Worm (Caenorhabditis elegans) whole organism, late embryonic: Measurements from ENCODE around the gene R10D12.13.

Experiments used
- C08G9.2 ChIP-seq: sonication (generic microtip); optimal IDR thresholded peaks from 2 replicates; lab custom pipeline; 2016; ENCODE audit warnings: mild to moderate bottlenecking, missing genetic modification characterization, moderate library complexity, missing compliant biosample characterization
- C38D4.7 ChIP-seq: fragments of 200-800 bp; sonication (Bioruptor generic); optimal IDR thresholded peaks from 2 replicates; lab custom pipeline; 2018; ENCODE audit warnings: mild to moderate bottlenecking, missing genetic modification characterization, moderate library complexity, missing compliant biosample characterization
- F13H6.1 ChIP-seq: sonication (generic microtip); optimal IDR thresholded peaks from 2 replicates; lab custom pipeline; 2016; ENCODE audit warnings: missing genetic modification characterization, missing compliant biosample characterization
- K09A11.1 ChIP-seq: sonication (generic microtip); optimal IDR thresholded peaks from 2 replicates; lab custom pipeline; 2017; ENCODE audit warnings: antibody characterized with exemption, mild to moderate bottlenecking, missing genetic modification characterization, missing compliant biosample characterization; ENCODE audit not compliant: insufficient read depth
- Y22D7AL.16 ChIP-seq: sonication (generic microtip); optimal IDR thresholded peaks from 2 replicates; lab custom pipeline; 2016; ENCODE audit warnings: missing genetic modification characterization, missing compliant biosample characterization
- ahr-1 ChIP-seq: sonication (generic microtip); optimal IDR thresholded peaks from 2 replicates; lab custom pipeline; 2016; ENCODE audit warnings: missing genetic modification characterization, missing compliant biosample characterization
- ama-1 ChIP-seq: fragments of 150-350 bp; optimal IDR thresholded peaks from 2 replicates; lab custom pipeline; 2014
- ceh-18 ChIP-seq: sonication (generic microtip); optimal IDR thresholded peaks from 2 replicates; lab custom pipeline; 2016; ENCODE audit warnings: missing genetic modification characterization, missing compliant biosample characterization
- ceh-2 ChIP-seq: sonication (generic microtip); optimal IDR thresholded peaks from 2 replicates; lab custom pipeline; 2016; ENCODE audit warnings: missing genotype, missing genetic modification characterization, missing compliant biosample characterization
- ceh-24 ChIP-seq: sonication (generic microtip); optimal IDR thresholded peaks from 2 replicates; lab custom pipeline; 2016; ENCODE audit warnings: mild to moderate bottlenecking, missing genetic modification characterization, missing compliant biosample characterization
- ceh-31 ChIP-seq: sonication (generic microtip); optimal IDR thresholded peaks from 2 replicates; lab custom pipeline; 2016; ENCODE audit warnings: missing genetic modification characterization, missing compliant biosample characterization
- ceh-48 ChIP-seq: sonication (generic microtip); optimal IDR thresholded peaks from 2 replicates; lab custom pipeline; 2016; ENCODE audit warnings: missing genetic modification characterization, inconsistent platforms, missing compliant biosample characterization
- ceh-6 ChIP-seq: fragments of 200-800 bp; sonication (Bioruptor generic); optimal IDR thresholded peaks from 2 replicates; lab custom pipeline; 2018; ENCODE audit warnings: mild to moderate bottlenecking, missing genetic modification characterization, missing compliant biosample characterization
- elt-2 ChIP-seq: sonication (generic microtip); optimal IDR thresholded peaks from 2 replicates; lab custom pipeline; 2016; ENCODE audit warnings: missing genetic modification reagents, missing genetic modification characterization, missing compliant biosample characterization
- elt-4 ChIP-seq: sonication (generic microtip); optimal IDR thresholded peaks from 2 replicates; lab custom pipeline; 2016; ENCODE audit warnings: missing genetic modification characterization, missing compliant biosample characterization
- ets-4 ChIP-seq: sonication (generic microtip); optimal IDR thresholded peaks from 2 replicates; lab custom pipeline; 2016; ENCODE audit warnings: missing genetic modification characterization, missing compliant biosample characterization
- fkh-10 ChIP-seq: fragments of 150-350 bp; optimal IDR thresholded peaks from 2 replicates; lab custom pipeline; 2014; ENCODE audit warnings: missing biosample characterization, missing genetic modification reagents, missing genetic modification characterization
- hlh-13 ChIP-seq: fragments of 200-800 bp; sonication (Bioruptor generic); optimal IDR thresholded peaks from 2 replicates; lab custom pipeline; 2018; ENCODE audit warnings: mild to moderate bottlenecking, missing genetic modification characterization, missing compliant biosample characterization
- hlh-15 ChIP-seq: sonication (generic microtip); optimal IDR thresholded peaks from 2 replicates; lab custom pipeline; 2016; ENCODE audit warnings: missing genetic modification characterization, missing compliant biosample characterization
- hlh-30 ChIP-seq: sonication (generic microtip); optimal IDR thresholded peaks from 2 replicates; lab custom pipeline; 2017; ENCODE audit warnings: antibody characterized with exemption, missing genetic modification characterization, missing compliant biosample characterization; ENCODE audit not compliant: insufficient read depth
- hlh-6 ChIP-seq: sonication (generic microtip); optimal IDR thresholded peaks from 2 replicates; lab custom pipeline; 2016; ENCODE audit warnings: missing genotype, missing genetic modification characterization, missing compliant biosample characterization
- lim-6 ChIP-seq: sonication (generic microtip); optimal IDR thresholded peaks from 2 replicates; lab custom pipeline; 2016; ENCODE audit warnings: missing genetic modification characterization, missing compliant biosample characterization
- mec-3 ChIP-seq: sonication (generic microtip); optimal IDR thresholded peaks from 2 replicates; lab custom pipeline; 2016; ENCODE audit warnings: borderline replicate concordance, missing genetic modification characterization, missing compliant biosample characterization
- nfya-1 ChIP-seq: sonication (generic microtip); optimal IDR thresholded peaks from 2 replicates; lab custom pipeline; 2017; ENCODE audit warnings: missing genetic modification characterization, mild to moderate bottlenecking, missing compliant biosample characterization, antibody characterized with exemption, moderate library complexity
- npax-4 ChIP-seq: sonication (generic microtip); optimal IDR thresholded peaks from 2 replicates; lab custom pipeline; 2016; ENCODE audit warnings: missing genetic modification characterization, missing compliant biosample characterization
- odd-2 ChIP-seq: sonication (generic microtip); optimal IDR thresholded peaks from 2 replicates; lab custom pipeline; 2017; ENCODE audit warnings: antibody characterized with exemption, mild to moderate bottlenecking, missing genetic modification characterization, missing compliant biosample characterization
- pat-9 ChIP-seq: fragments of 200-800 bp; sonication (Bioruptor generic); optimal IDR thresholded peaks from 2 replicates; lab custom pipeline; 2018; ENCODE audit warnings: mild to moderate bottlenecking, missing genetic modification characterization, moderate library complexity, missing compliant biosample characterization
- pax-1 ChIP-seq: fragments of 150-350 bp; optimal IDR thresholded peaks from 2 replicates; lab custom pipeline; 2014; ENCODE audit warnings: missing biosample characterization, missing genetic modification characterization
- pha-4 ChIP-seq: fragments of 150-350 bp; optimal IDR thresholded peaks from 2 replicates; lab custom pipeline; 2018; ENCODE audit warnings: missing biosample characterization, missing genetic modification reagents, missing genetic modification characterization
- pros-1 ChIP-seq: fragments of 150-350 bp; optimal IDR thresholded peaks from 2 replicates; lab custom pipeline; 2014; ENCODE audit warnings: missing biosample characterization, missing genetic modification reagents, missing genetic modification characterization
- ref-2 ChIP-seq: sonication (generic microtip); optimal IDR thresholded peaks from 2 replicates; lab custom pipeline; 2016; ENCODE audit warnings: missing genetic modification characterization, missing compliant biosample characterization
- rnt-1 ChIP-seq: sonication (generic microtip); optimal IDR thresholded peaks from 2 replicates; lab custom pipeline; 2016; ENCODE audit warnings: missing genetic modification characterization, missing compliant biosample characterization
- sox-4 ChIP-seq: sonication (generic microtip); optimal IDR thresholded peaks from 2 replicates; lab custom pipeline; 2017; ENCODE audit warnings: mild to moderate bottlenecking, missing genetic modification characterization, inconsistent platforms, missing compliant biosample characterization
- syd-9 ChIP-seq: sonication (generic microtip); optimal IDR thresholded peaks from 2 replicates; lab custom pipeline; 2016; ENCODE audit warnings: mild to moderate bottlenecking, missing genetic modification characterization, moderate library complexity, missing compliant biosample characterization
- tbx-2 ChIP-seq: sonication (generic microtip); optimal IDR thresholded peaks from 2 replicates; lab custom pipeline; 2016; ENCODE audit warnings: missing genetic modification characterization, missing compliant biosample characterization
- unc-3 ChIP-seq, 2 experiments: fragments of 200-800 bp in 1 of 2; sonication (Bioruptor generic) in 1 of 2; sonication (generic microtip) in 1 of 2; conservative IDR thresholded peaks in 1 of 2; optimal IDR thresholded peaks in 1 of 2; 2 replicates each; pipeline versions ENCODE4 v1.3.6 to Lab custom; 2016 to 2022; ENCODE audit warnings: missing compliant biosample characterization in 2 of 2, missing genetic modification characterization in 2 of 2, missing genetic modification reagents in 1 of 2
- unc-55 ChIP-seq: sonication (generic microtip); optimal IDR thresholded peaks from 2 replicates; lab custom pipeline; 2017; ENCODE audit warnings: missing biosample characterization, missing genetic modification reagents, missing genetic modification characterization
- unc-86 ChIP-seq: sonication (generic microtip); optimal IDR thresholded peaks from 2 replicates; lab custom pipeline; 2016; ENCODE audit warnings: missing genetic modification characterization, missing compliant biosample characterization
- zip-5 ChIP-seq: sonication (generic microtip); optimal IDR thresholded peaks from 2 replicates; lab custom pipeline; 2016; ENCODE audit warnings: missing genetic modification characterization, missing compliant biosample characterization
- ztf-16 ChIP-seq: sonication (generic microtip); optimal IDR thresholded peaks from 2 replicates; lab custom pipeline; 2017; ENCODE audit warnings: missing genetic modification characterization, missing compliant biosample characterization

The R10D12.13 gene

DNA sequence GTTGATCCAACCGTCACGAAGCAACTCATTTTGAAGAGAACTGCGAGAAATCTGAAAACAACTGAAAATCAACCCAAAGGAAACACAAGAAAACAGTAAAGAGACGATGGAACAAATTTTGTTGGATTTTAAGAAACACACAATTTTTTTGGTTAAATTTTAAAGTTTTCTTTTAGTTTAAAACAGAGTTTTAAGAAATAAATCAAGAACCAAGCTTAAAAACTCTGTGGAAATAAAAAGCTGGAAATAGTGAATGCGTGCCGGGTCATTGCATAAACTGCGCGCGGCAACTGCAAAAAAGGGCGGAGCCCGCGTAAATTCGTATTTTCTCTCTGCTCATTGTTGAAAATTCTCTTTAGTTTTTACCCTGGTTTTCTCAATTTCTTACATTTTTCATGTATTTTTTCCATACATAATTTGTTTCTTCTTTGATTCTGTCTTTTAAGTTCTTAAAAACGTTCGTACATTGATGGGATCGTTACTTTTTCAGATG, at the start of gene R10D12.13, which contains the start of gene algn-13 (continued):
- TF ChIP-seq Y22D7AL.16 (tag; lab: Kevin White, UChicago) (peak; percentile 56), odd-2 (tag; lab: Kevin White, UChicago) (peak; percentile 82), ets-4 (tag; lab: Kevin White, UChicago) (peak; percentile 10), npax-4 (tag; lab: Kevin White, UChicago) (peak; percentile 60), fkh-10 (GFP tag; lab: Kevin White, UChicago) (no peak), elt-4 (no peak), ceh-6 (GFP tag; lab: Kevin White, UChicago) (peak; percentile 56), pax-1 (no peak), pat-9 (tag; lab: Kevin White, UChicago) (peak; percentile 84), zip-5 (tag; lab: Kevin White, UChicago) (peak; percentile 67), lim-6 (tag; lab: Kevin White, UChicago) (peak; percentile 32), sox-4 (tag; lab: Kevin White, UChicago) (peak; percentile 79), elt-2 (tag; lab: Kevin White, UChicago) (peak; percentile 95), ceh-18 (tag; lab: Kevin White, UChicago) (peak; percentile 45), hlh-13 (GFP tag; lab: Kevin White, UChicago) (peak; percentile 66), ztf-16 (peak; percentile 78), ref-2 (tag; lab: Kevin White, UChicago) (peak; percentile 87)

- TF ChIP-seq pha-4 (tag; lab: Kevin White, UChicago) (no peak), unc-86 (tag; lab: Kevin White, UChicago) (no peak), ceh-31 (no peak), mec-3 (tag; lab: Kevin White, UChicago) (no peak), pat-9 (tag; lab: Kevin White, UChicago) (no peak), ets-4 (tag; lab: Kevin White, UChicago) (no peak), syd-9 (tag; lab: Kevin White, UChicago) (no peak), pros-1 (tag; lab: Kevin White, UChicago) (no peak), hlh-15 (tag; lab: Kevin White, UChicago) (no peak), ceh-48 (tag; lab: Kevin White, UChicago) (no peak), nfya-1 (tag; lab: Kevin White, UChicago) (no peak), K09A11.1 (tag; lab: Kevin White, UChicago) (no peak), ama-1 (no peak), ceh-24 (tag; lab: Kevin White, UChicago) (no peak), C38D4.7 (GFP tag; lab: Kevin White, UChicago) (no peak), unc-3 (GFP tag; conservative IDR thresholded peaks at IDR 0.05; lab: Robert Waterston, UW) (no peak), unc-3 (tag; optimal IDR thresholded peaks at IDR 0.05; lab: Kevin White, UChicago) (no peak), ref-2 (tag; lab: Kevin White, UChicago) (no peak), unc-55 (no peak)
Observed at ce11 chrV:13915390-13915789, 46.8 kb upstream of the R10D12.13 start, which contains the start of gene gcy-32. Gene gcy-32, minus strand, starts transcription at chrV:13915490.

DNA sequence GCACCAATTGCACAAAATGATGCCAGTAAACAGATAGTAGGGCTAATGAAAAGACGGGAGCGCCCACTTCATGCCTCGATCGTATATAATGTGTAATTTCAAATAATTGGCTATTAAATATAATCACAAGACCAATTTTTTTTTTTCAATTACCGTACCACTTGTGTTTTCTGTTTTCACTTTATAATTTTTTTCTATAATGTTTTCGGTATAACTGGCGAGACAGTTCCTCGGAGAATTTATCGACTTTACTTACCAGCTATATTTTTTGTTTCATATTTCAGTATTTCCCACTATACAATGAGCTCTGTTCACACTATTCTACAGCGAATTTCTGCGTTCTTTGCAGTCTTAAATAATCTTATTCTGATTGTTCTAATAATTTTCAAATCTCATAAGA, 46.0 kb upstream of the R10D12.13 start, which contains the start of gene str-252:
TSS of gene str-252 (plus strand) at position 301 of the 400 bp plus-strand sequence.
- no peak for TF ChIP-seq C08G9.2 (tag; lab: Kevin White, UChicago)
- TF ChIP-seq ahr-1 (tag; lab: Kevin White, UChicago), result no peak
- no peak for TF ChIP-seq nfya-1 (tag; lab: Kevin White, UChicago)
- TF ChIP-seq F13H6.1 (tag; lab: Kevin White, UChicago), result no peak
- no peak for TF ChIP-seq tbx-2
- no peak for TF ChIP-seq hlh-6
- TF ChIP-seq pha-4 (tag; lab: Kevin White, UChicago), result no peak
- TF ChIP-seq C38D4.7 (GFP tag; lab: Kevin White, UChicago), result no peak
- TF ChIP-seq npax-4 (tag; lab: Kevin White, UChicago), result no peak
- no peak for TF ChIP-seq ama-1
- TF ChIP-seq ceh-2 (tag; lab: Kevin White, UChicago), result no peak
- no peak for TF ChIP-seq ceh-18 (tag; lab: Kevin White, UChicago)
- TF ChIP-seq lim-6 (tag; lab: Kevin White, UChicago), result no peak
- TF ChIP-seq rnt-1, result no peak
- no peak for TF ChIP-seq hlh-30 (tag; lab: Kevin White, UChicago)
